Fruit fly (Drosophila melanogaster) whole organism, pupa: Measurements from ENCODE around the gene crb.

Experiments used
- CG10348 ChIP-seq: fragments of 200-800 bp; sonication (Bioruptor generic); IDR thresholded peaks from 2 replicates; pipeline ENCODE4 v1.3.6; 2022; ENCODE audit warnings: missing biosample characterization, missing genetic modification characterization
- CG12605 ChIP-seq: fragments of 200-800 bp; sonication (Bioruptor generic); IDR thresholded peaks from 2 replicates; pipeline ENCODE4 v1.3.6; 2022; ENCODE audit warnings: missing biosample characterization, missing genetic modification characterization
- CG13204 ChIP-seq: fragments of 200-800 bp; sonication (Bioruptor generic); optimal IDR thresholded peaks from 2 replicates; lab custom pipeline; 2018; ENCODE audit warnings: missing biosample characterization, mild to moderate bottlenecking, missing genetic modification characterization, moderate library complexity
- CG14655 ChIP-seq: fragments of 200-800 bp; sonication (Bioruptor generic); optimal IDR thresholded peaks from 3 replicates; lab custom pipeline; 2017; ENCODE audit warnings: mild to moderate bottlenecking, missing biosample characterization, missing genetic modification reagents, missing genetic modification characterization
- CG15710 ChIP-seq: fragments of 200-800 bp; sonication (Bioruptor generic); optimal IDR thresholded peaks from 2 replicates; lab custom pipeline; 2018; ENCODE audit warnings: missing biosample characterization, mild to moderate bottlenecking, missing genetic modification characterization, moderate library complexity
- CG17806 ChIP-seq: fragments of 200-800 bp; sonication (Bioruptor generic); optimal IDR thresholded peaks from 2 replicates; lab custom pipeline; 2018; ENCODE audit warnings: missing biosample characterization, mild to moderate bottlenecking, missing genetic modification characterization, moderate library complexity
- CG32121 ChIP-seq: fragments of 200-800 bp; sonication (Bioruptor generic); IDR thresholded peaks from 2 replicates; pipeline ENCODE4 v1.3.6; 2022; ENCODE audit warnings: missing biosample characterization, missing genetic modification characterization
- CG34367 ChIP-seq: fragments of 200-800 bp; sonication (Bioruptor generic); optimal IDR thresholded peaks from 2 replicates; lab custom pipeline; 2018; ENCODE audit warnings: missing biosample characterization, mild to moderate bottlenecking, missing genetic modification characterization
- CG4496 ChIP-seq: fragments of 200-800 bp; sonication (Bioruptor generic); IDR thresholded peaks from 3 replicates; pipeline ENCODE4 v1.3.6; 2022; ENCODE audit warnings: missing biosample characterization, missing genetic modification characterization
- CG8159 ChIP-seq: fragments of 200-800 bp; sonication (Bioruptor generic); optimal IDR thresholded peaks from 3 replicates; lab custom pipeline; 2018; ENCODE audit warnings: missing biosample characterization, mild to moderate bottlenecking, missing genetic modification characterization, moderate library complexity
- CG8301 ChIP-seq: fragments of 200-800 bp; sonication (Bioruptor generic); optimal IDR thresholded peaks from 2 replicates; lab custom pipeline; 2018; ENCODE audit warnings: missing biosample characterization, mild to moderate bottlenecking, missing genetic modification characterization
- CG9948 ChIP-seq: fragments of 200-800 bp; sonication (Bioruptor generic); optimal IDR thresholded peaks from 2 replicates; lab custom pipeline; 2018; ENCODE audit warnings: missing biosample characterization, mild to moderate bottlenecking, missing genetic modification characterization, moderate library complexity
- D1 ChIP-seq: fragments of 200-800 bp; sonication (Bioruptor generic); optimal IDR thresholded peaks from 2 replicates; lab custom pipeline; 2018; ENCODE audit warnings: missing biosample characterization, mild to moderate bottlenecking, missing genetic modification characterization, moderate library complexity
- EcR ChIP-seq: fragments of 200-800 bp; sonication (Bioruptor generic); optimal IDR thresholded peaks from 3 replicates; lab custom pipeline; 2019; ENCODE audit warnings: missing biosample characterization, missing genetic modification characterization, mild to moderate bottlenecking, moderate library complexity, missing genetic modification reagents
- Ets98B ChIP-seq: fragments of 200-800 bp; sonication (Bioruptor generic); IDR thresholded peaks from 2 replicates; pipeline ENCODE4 v1.3.6; 2022; ENCODE audit warnings: missing biosample characterization, missing genetic modification characterization
- Pif1A ChIP-seq: fragments of 200-800 bp; sonication (Bioruptor generic); optimal IDR thresholded peaks from 3 replicates; lab custom pipeline; 2016; ENCODE audit warnings: missing biosample characterization, missing genetic modification characterization
- Pif1B ChIP-seq: fragments of 200-800 bp; sonication (Bioruptor generic); optimal IDR thresholded peaks from 3 replicates; lab custom pipeline; 2016; ENCODE audit warnings: missing biosample characterization, missing genetic modification characterization
- Snoo ChIP-seq: fragments of 200-800 bp; sonication (Bioruptor generic); optimal IDR thresholded peaks from 3 replicates; lab custom pipeline; 2017; ENCODE audit warnings: missing biosample characterization, mild to moderate bottlenecking, missing genetic modification characterization, inconsistent platforms
- fd96Ca ChIP-seq: fragments of 200-800 bp; sonication (Bioruptor generic); IDR thresholded peaks from 3 replicates; pipeline ENCODE4 v1.3.6; 2022; ENCODE audit warnings: missing biosample characterization, missing genetic modification characterization
- gl ChIP-seq: fragments of 200-800 bp; sonication (Bioruptor generic); optimal IDR thresholded peaks from 2 replicates; lab custom pipeline; 2018; ENCODE audit warnings: missing biosample characterization, mild to moderate bottlenecking, missing genetic modification characterization
- rn ChIP-seq: fragments of 200-800 bp; sonication (Bioruptor generic); IDR thresholded peaks from 2 replicates; pipeline ENCODE4 v1.3.6; 2022; ENCODE audit warnings: missing biosample characterization, missing genetic modification characterization

crb gene

dm6 chr3R:24285423-24285822 lies 9.5 kb upstream of the crb start:
- TF ChIP-seq Ets98B (GFP tag; lab: Robert Waterston, UW) (peak; percentile 14; the same call in 1 of the 2 replicates), Snoo (tag; lab: Kevin White, UChicago) (no peak), CG13204 (GFP tag; lab: Kevin White, UChicago) (peak; percentile 29), EcR (GFP tag; lab: Kevin White, UChicago) (peak; percentile 93)

- no peak for TF ChIP-seq CG10348 (GFP tag; lab: Robert Waterston, UW)
- no peak for TF ChIP-seq rn
- no peak for TF ChIP-seq CG12605 (GFP tag; lab: Robert Waterston, UW)
- no peak for TF ChIP-seq CG34367 (tag; lab: Kevin White, UChicago)
- no peak for TF ChIP-seq Snoo (tag; lab: Kevin White, UChicago)
- no peak for TF ChIP-seq Pif1A
- no peak for TF ChIP-seq CG8301
- no peak for TF ChIP-seq D1
- TF ChIP-seq CG9948 = no peak
- peak; percentile 17 for TF ChIP-seq CG13204 (GFP tag; lab: Kevin White, UChicago)
- TF ChIP-seq Ets98B (GFP tag; lab: Robert Waterston, UW) = no peak
- TF ChIP-seq CG32121 = no peak
- no peak for TF ChIP-seq CG17806 (tag; lab: Kevin White, UChicago)
- TF ChIP-seq CG15710 (tag; lab: Kevin White, UChicago) = no peak
- TF ChIP-seq gl = peak; percentile 15
- TF ChIP-seq EcR (GFP tag; lab: Kevin White, UChicago) = peak; percentile 27
Measured at dm6 chr3R:24287157-24287556, 7.7 kb upstream of the crb start.

dm6 chr3R:24289768-24290349 lies 5.0 kb upstream of the crb start, which contains the start of the genes CG34290 and Uck:
Gene CG34290 (minus strand): TSS chr3R:24289818.
Gene Uck (plus strand): TSS chr3R:24290172.
- TF ChIP-seq CG9948 = no peak
- no peak for TF ChIP-seq rn
- TF ChIP-seq EcR (GFP tag; lab: Kevin White, UChicago) = no peak
- no peak for TF ChIP-seq CG10348 (GFP tag; lab: Robert Waterston, UW)
- TF ChIP-seq CG14655 (GFP tag; lab: Kevin White, UChicago) = no peak
- peak; percentile 57; the same call in 2 of the 3 replicates for TF ChIP-seq CG4496
- 0 out of 2 replicates have a peak, but pooled peaks have one; percentile 26 for TF ChIP-seq CG32121
- TF ChIP-seq Pif1A = peak; percentile 28
- TF ChIP-seq CG34367 (tag; lab: Kevin White, UChicago) = peak; percentile 52
- peak; percentile 46 for TF ChIP-seq CG15710 (tag; lab: Kevin White, UChicago)
- TF ChIP-seq Pif1B (GFP tag; lab: Kevin White, UChicago) = no peak
- peak; percentile 20 for TF ChIP-seq CG8301
- no peak for TF ChIP-seq CG13204 (GFP tag; lab: Kevin White, UChicago)
- no peak for TF ChIP-seq CG12605 (GFP tag; lab: Robert Waterston, UW)
- TF ChIP-seq gl = peak; percentile 45
- TF ChIP-seq fd96Ca (GFP tag; lab: Robert Waterston, UW) = peak; percentile 36; the same call in 1 of the 3 replicates
- TF ChIP-seq D1 = no peak
- no peak for TF ChIP-seq CG17806 (tag; lab: Kevin White, UChicago)
- TF ChIP-seq Ets98B (GFP tag; lab: Robert Waterston, UW) = no peak; the same call in 1 of the 2 replicates
- TF ChIP-seq CG8159 (tag; lab: Kevin White, UChicago) = peak; percentile 7
- TF ChIP-seq Snoo (tag; lab: Kevin White, UChicago) = peak; percentile 72

dm6 chr3R:24293171-24293570 lies 1.7 kb upstream of the crb start:
- no peak for TF ChIP-seq CG8159 (tag; lab: Kevin White, UChicago)
- TF ChIP-seq Pif1A = no peak
- TF ChIP-seq gl = no peak
- TF ChIP-seq CG8301 = no peak
- no peak for TF ChIP-seq CG4496
- no peak for TF ChIP-seq CG15710 (tag; lab: Kevin White, UChicago)
- no peak for TF ChIP-seq CG32121
- no peak for TF ChIP-seq fd96Ca (GFP tag; lab: Robert Waterston, UW)
- no peak for TF ChIP-seq Pif1B (GFP tag; lab: Kevin White, UChicago)
- TF ChIP-seq D1 = no peak
- TF ChIP-seq CG12605 (GFP tag; lab: Robert Waterston, UW) = no peak
- no peak for TF ChIP-seq rn

dm6 chr3R:24294299-24294698 lies 579 bp upstream of the crb start, which contains the start of gene CG5715:
Gene CG5715 (minus strand): TSS chr3R:24294399.
- no peak for TF ChIP-seq gl
- TF ChIP-seq CG4496 = no peak
- TF ChIP-seq D1 = no peak
- no peak for TF ChIP-seq Ets98B (GFP tag; lab: Robert Waterston, UW)
- no peak for TF ChIP-seq CG32121
- TF ChIP-seq fd96Ca (GFP tag; lab: Robert Waterston, UW) = no peak
- no peak for TF ChIP-seq CG12605 (GFP tag; lab: Robert Waterston, UW)
- no peak for TF ChIP-seq Pif1A
- TF ChIP-seq CG9948 = no peak
- no peak for TF ChIP-seq rn
- no peak for TF ChIP-seq Pif1B (GFP tag; lab: Kevin White, UChicago)
- no peak for TF ChIP-seq CG34367 (tag; lab: Kevin White, UChicago)
- no peak for TF ChIP-seq EcR (GFP tag; lab: Kevin White, UChicago)
- no peak for TF ChIP-seq CG13204 (GFP tag; lab: Kevin White, UChicago)
- TF ChIP-seq CG17806 (tag; lab: Kevin White, UChicago) = no peak
- no peak for TF ChIP-seq CG15710 (tag; lab: Kevin White, UChicago)
- TF ChIP-seq CG8301 = no peak
